Worm (Caenorhabditis elegans): Measurements from ENCODE around the gene tmem-135.

Gene tmem-135

DNA sequence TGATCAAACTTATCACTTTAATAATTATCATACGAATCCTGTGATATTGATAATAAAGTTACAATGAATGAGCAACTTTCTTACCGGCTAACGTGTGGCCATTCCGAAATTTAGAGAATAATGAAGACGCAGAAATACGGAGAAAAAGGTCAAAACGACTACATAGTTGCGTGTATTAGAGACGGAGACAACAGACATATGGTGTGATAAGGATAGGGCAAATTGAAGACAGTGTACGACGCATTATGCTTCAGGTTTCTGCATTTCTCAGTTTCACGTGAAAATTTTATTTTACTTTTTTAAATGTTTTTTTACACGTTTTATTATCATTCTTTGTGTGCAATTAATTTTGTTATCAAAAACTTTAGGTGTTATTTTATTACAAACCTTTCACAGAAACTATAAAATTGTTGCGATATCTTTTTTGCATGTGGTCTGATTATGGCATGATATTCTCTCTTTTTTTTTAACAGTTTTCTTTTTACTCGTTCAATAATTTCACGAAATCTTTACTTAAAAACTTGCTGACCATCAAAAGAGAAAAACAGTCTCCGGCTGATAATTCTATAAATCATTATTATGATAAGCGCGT is at the start of gene tmem-135:
tmem-135 (plus strand) TSS at position 542 of the 592 bp plus-strand sequence.
- TF ChIP-seq unc-62 (GFP tag; optimal IDR thresholded peaks at IDR 0.05) = no peak

DNA sequence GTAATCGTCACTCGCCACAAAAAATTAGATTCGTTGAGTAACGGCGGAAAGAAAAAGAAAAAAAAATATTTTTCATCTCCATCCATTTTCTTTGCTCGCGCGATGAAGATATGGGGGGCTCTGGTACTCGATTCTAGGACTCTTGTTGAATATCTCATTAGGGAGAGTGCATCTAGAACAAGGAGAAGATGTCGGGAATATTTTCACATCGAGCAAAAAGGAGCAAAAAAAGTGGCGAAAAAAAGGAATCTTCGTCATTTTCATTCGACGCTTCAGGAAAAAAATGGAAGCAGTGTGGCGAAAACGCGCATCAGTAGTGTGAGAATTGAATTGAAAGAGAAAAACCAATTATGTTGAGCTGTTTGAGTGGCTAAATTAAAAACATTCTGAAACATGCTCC is 49.8 kb upstream of the tmem-135 start:
- TF ChIP-seq unc-62 (GFP tag; optimal IDR thresholded peaks at IDR 0.05) = no peak

DNA sequence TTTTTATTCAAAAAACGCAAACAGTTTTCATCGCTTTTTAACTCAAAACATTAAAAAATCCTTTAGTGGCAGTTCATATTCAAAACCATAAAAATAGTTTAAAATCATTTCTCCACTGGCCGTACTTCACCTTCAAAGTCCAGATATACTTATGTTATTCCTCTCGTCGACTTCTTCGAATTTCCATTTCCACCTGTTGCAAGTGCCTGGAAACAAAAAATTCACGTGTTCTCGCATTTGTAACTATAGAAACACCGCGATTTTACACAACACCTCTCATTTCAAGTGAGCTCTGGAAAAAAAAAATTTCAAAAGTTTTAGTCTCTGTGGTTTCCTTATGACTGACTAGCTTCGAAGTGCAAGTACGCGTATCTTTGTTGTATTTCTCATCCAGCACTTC is 48.4 kb upstream of the tmem-135 start:
- no peak for TF ChIP-seq unc-62 (GFP tag; optimal IDR thresholded peaks at IDR 0.05)

DNA sequence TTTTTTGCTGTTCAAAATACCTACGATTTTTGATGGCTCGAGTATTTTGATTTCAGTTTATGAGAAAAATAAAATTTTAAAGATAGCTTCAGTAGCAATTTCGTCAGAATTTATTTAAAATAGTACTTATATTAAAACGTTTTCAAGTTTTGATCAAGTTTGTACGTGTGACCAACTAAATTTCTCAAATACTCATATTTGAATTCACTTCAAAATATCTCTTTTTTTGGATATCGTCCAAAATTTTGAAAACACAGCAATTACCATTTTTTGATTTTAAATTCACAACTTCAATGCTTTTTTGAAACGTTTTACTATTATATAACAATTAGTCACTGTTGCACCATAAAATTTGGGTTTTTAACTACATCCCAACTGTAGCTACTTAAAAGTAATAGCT is 46.6 kb upstream of the tmem-135 start:
- TF ChIP-seq unc-62 (GFP tag; optimal IDR thresholded peaks at IDR 0.05) = no peak

DNA sequence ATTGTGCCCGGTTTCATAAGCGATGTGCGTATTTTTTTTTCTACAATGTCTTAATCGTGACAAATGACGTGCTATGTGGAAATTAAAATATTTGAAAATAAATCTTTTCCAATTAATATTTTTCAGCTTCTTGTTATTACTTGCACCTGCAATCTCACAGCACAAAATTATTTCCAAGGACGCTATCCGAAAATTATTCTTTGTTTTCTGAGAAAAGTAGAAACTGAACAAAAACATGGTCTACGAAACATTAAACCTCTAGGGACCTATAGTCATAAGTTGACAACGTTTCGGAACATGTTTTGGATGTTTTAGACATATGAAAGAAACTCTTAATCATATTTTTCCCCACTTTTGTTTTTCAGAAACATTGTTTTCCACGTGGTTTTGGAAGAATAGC is 45.2 kb upstream of the tmem-135 start:
- TF ChIP-seq unc-62 (GFP tag; optimal IDR thresholded peaks at IDR 0.05) = no peak

DNA sequence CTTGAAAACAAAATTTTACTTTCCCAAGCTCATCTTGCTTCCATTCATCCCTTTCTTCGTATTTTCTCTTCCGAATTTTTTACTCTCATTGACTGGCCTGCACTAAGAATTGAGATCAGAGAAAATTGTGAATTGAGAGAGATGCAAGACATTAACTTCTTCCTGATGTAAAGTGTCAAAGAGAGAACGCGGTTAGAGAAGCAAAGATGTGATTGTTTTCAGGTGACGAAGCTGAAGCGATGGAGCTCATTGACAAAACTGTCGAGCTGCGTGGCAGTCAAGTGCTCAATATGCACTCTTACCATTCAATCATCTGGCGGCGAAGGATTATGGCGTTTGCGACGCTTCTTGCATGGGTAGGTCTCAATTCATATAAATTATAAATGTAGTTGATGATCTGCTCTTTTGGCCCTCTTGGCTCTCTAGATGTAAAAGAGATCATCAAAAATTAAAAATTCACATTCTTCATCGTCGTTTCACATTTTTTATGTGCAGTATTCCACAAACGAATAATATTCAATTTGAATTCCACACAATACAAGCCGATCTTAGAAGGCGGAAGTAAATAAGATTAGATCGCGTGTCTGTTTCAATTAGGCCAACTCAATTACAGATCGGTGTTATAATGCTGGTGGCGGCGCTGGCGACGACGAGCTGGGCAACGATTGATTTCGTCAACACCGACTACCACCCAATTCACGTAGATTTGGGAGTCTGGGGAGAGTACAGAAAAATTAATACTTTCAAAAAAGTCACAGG is 44.5 kb upstream of the tmem-135 start:
- TF ChIP-seq unc-62 (GFP tag; optimal IDR thresholded peaks at IDR 0.05) = no peak

DNA sequence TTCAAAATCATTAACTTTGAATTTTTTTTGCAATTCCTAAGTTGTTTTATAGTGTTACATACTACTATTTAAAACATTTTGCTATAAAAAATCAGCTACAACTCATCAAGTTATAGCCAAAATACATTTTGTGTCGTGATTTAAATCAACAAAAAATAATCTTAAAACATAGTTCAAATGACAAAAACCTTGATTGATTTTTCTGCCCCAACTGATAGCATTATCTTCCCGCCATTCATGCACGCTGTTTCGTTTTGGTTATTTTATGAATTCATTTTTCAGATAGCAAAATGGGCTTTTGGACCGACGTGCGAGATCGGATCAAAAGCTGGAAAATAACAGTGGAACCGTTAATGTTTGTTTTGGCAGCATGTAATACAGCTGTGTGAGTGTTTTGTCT is 41.4 kb upstream of the tmem-135 start, which contains the start of gene slcr-46.1:
slcr-46.1 (plus strand) TSS at position 274 of the 400 bp plus-strand sequence.
- no peak for TF ChIP-seq unc-62 (GFP tag; optimal IDR thresholded peaks at IDR 0.05)

DNA sequence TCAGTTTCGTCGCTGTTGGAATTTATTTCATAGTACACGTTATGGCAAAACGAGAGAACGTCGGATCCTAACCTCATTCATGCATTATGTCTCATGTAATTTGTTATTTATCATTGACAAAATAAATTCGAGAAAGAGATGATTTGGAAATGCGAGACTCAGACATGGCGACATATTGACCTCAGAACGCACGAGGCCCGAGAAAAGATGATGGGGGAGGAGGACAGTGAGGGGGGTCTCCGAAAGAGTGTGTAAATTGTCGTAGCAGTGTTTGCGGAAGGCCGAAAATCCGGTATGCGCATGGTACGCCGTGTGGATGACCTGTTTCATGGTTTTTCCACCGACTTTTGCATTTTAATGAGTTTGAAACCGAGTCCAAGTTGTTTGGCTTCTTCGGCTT is 37.9 kb upstream of the tmem-135 start:
- TF ChIP-seq unc-62 (GFP tag; optimal IDR thresholded peaks at IDR 0.05) = no peak

DNA sequence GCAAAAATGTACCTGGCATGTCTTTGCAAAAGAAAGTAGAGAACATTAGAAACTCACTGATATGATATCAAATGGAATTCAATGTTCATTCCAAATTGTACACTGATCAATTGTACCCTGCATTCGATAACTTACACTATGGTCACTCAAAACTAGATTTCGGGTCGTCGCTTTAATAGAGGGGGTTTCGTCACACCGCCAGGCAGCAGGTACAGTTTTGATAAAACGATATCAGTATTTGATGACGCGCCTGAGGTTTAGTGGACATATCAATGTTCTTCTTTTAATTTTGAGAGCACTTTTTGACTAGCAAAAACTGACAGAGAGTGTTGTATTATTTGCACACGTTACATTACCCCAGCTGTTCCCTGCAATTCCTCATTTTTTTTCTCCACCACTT is 37.4 kb upstream of the tmem-135 start:
- no peak for TF ChIP-seq unc-62 (GFP tag; optimal IDR thresholded peaks at IDR 0.05)

DNA sequence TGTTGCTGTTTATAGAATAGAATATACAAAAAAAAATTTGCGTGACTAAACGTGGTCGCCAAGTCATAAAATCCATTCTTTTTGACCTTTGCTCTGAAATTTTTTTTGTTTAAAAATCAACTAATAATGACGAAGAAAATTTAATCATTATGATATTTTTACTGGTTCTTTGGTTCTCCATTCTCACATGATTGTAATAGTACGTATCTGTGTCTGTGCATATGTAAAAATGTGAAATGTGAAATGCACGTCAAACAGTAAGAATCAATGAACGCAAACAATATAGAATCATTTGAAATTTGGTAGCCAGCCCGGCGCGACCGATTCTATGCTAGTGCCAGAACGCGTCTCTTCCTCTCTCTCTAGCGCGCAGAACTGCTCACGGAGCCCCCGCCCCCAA is 36.7 kb upstream of the tmem-135 start, which contains the start of gene hosl-1:
hosl-1 (plus strand) TSS at position 301 of the 400 bp plus-strand sequence.
- no peak for TF ChIP-seq unc-62 (GFP tag; optimal IDR thresholded peaks at IDR 0.05)

DNA sequence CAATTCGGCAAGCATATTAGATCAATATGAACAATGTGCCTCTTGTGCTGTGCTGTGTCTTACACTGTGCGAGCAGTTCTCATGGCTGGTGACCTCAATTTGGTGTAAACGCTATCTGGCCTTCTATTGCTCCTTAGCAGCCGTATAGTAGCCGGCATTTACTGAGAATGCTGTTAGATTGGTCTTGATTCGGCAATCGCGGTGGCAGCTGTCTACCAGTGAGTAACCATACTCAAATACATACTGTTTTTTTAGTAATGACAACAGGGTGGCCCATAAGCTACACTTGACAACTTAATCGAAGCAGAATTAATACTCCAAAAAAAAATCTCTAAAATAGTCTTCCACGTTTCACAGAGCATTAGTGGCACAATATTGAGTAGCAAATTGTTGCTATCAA is 26.4 kb upstream of the tmem-135 start, which contains the start of gene C46C11.4:
C46C11.4 (minus strand) TSS at position 101 of the 400 bp plus-strand sequence.
- no peak for TF ChIP-seq unc-62 (GFP tag; optimal IDR thresholded peaks at IDR 0.05)

DNA sequence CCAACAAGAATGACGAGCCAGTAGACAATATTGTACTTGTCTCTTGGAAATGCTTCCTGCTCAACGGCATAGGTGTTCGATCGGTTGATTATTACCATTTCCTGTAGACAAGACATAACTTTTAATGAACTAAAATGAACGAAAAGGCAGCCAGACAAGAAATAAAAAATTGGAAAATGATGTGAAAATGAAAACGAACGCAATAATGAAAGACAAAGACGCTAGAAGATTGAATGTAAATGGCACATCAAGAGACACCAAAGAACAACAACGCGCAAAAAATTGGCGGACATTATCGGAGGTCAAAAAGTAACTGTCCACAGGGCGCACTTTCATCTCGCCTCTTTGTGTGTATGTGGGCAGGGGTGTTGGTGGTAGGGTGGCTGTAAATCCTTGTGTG is 24.4 kb upstream of the tmem-135 start, which contains the start of gene ent-5:
ent-5 (minus strand) TSS at position 101 of the 400 bp plus-strand sequence.
- no peak for TF ChIP-seq unc-62 (GFP tag; optimal IDR thresholded peaks at IDR 0.05)

DNA sequence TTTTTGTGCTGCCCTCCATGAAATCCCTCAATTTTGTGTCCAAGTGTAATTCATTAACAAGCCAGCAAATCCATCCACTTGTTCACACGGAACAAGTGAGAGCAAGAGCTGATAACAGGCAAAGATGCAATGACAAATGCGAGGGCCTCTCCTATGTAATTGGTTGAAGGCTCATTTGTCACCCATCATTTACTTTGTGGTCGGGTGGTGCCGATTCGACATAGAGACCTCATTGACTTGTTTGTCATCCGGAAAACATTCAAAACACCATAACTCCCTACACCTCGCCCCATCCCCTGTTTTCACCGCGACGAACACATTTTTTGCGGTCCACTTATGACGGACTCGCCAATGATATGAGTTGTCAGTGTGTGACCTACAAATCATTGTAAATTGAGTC is 22.1 kb upstream of the tmem-135 start:
- no peak for TF ChIP-seq unc-62 (GFP tag; optimal IDR thresholded peaks at IDR 0.05)

DNA sequence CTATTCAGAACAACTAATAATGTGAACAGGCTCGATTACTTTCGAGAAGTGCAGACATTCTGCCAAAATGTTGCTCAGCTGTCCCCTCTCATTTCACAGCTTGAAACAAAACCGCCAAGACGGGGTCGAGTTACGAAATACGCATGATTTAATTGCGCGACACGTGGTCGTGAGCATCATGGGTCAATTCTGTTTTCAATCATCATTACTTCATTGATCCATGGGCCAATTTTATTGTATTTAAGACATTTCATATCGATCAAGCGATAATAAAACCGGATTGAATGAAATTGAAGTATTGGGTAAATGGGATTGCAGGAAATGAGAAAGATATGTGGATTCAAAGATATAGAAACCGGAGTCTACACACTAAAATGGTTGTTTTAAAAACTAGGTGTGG is 20.6 kb upstream of the tmem-135 start:
- no peak for TF ChIP-seq unc-62 (GFP tag; optimal IDR thresholded peaks at IDR 0.05)

DNA sequence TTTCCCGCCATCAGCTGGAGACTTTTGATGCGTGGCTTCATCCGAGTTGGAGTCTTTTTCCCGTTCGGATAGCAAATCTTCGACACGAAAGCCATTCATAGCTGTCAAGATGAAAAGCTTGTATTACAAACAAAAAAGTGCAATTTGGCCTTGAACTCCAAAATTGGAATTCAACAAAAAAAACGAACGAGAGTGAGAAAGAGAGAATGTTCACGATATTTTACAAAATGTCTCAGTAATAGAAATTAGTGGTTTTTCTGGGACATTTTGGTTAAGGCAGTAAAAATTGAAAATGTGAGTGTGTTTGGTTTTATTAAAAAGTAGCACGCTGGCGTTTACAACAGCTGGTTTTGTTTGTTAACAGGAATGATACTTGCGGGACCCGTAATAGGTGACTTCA is 19.4 kb upstream of the tmem-135 start, which contains the start of gene ceh-1:
ceh-1 (minus strand) TSS at position 101 of the 400 bp plus-strand sequence.
- TF ChIP-seq unc-62 (GFP tag; optimal IDR thresholded peaks at IDR 0.05) = no peak

DNA sequence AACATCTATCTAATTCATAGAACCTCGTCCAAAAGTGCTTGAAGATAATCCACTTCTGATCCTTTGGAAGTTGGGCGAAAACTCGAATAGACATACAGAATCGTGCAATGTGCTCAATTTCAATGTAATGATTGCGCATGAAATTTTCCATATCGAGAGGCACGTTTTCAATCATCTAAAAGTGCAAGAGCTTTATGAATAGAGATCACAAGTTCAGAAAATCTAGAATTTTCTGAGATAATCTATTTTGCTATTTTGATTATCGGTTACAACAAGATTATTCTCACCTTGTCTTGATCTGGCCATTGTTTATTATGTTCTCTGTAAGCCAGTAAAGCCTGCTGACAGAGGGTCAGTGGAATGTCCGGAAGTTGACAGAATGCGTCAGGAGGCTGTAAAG is 15.9 kb upstream of the tmem-135 start:
- no peak for TF ChIP-seq unc-62 (GFP tag; optimal IDR thresholded peaks at IDR 0.05)

DNA sequence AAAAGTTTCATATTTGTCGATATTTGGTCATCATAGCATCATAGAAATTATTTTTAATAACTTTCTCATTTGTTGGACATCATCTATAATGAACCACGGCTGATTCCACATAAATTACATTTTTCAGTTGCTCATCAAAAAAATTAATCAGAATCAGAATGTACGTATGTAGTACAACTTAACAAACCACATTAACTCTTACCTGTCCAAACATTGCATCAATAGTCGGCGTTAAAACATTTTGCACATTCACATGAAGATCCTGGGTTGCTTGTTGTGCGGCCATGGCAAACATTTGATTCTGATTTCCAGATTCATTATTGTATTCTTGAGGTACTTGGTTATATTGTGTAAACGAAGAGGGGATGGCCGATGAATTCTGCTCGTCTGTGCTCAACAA is 15.2 kb upstream of the tmem-135 start:
- no peak for TF ChIP-seq unc-62 (GFP tag; optimal IDR thresholded peaks at IDR 0.05)

All from whole organism, dauer.